Fruit fly (Drosophila melanogaster) whole organism, wandering third instar larva: Measurements from ENCODE around the gene Atg2.
A peak's percentile ranks its signal among the peaks of the same experiment; 100 is the strongest.

Experiments used
- CG32264 ChIP-seq: fragments of 200-800 bp; sonication (Bioruptor generic); optimal IDR thresholded peaks from 2 replicates; lab custom pipeline; 2016; ENCODE audit warnings: missing biosample characterization, missing genetic modification characterization
- Dfd ChIP-seq: fragments of >200 bp; optimal IDR thresholded peaks from 2 replicates; lab custom pipeline; 2017; ENCODE audit warnings: missing biosample characterization, missing genetic modification characterization
- HLH106 ChIP-seq: fragments of 200-800 bp; optimal IDR thresholded peaks from 3 replicates; lab custom pipeline; 2019; ENCODE audit warnings: missing biosample characterization, mild to moderate bottlenecking, missing genetic modification characterization, moderate library complexity
- Hnf4 ChIP-seq: fragments of 200-800 bp; sonication (Bioruptor generic); optimal IDR thresholded peaks from 2 replicates; lab custom pipeline; 2016; ENCODE audit warnings: missing biosample characterization, mild to moderate bottlenecking, missing genetic modification characterization
- OdsH ChIP-seq: fragments of 200-800 bp; sonication (Bioruptor generic); optimal IDR thresholded peaks from 2 replicates; lab custom pipeline; 2016; ENCODE audit warnings: missing biosample characterization, mild to moderate bottlenecking, missing genetic modification characterization
- foxo ChIP-seq, 2 experiments: fragments of 200-800 bp; sonication (Bioruptor generic); optimal IDR thresholded peaks; 2 replicates in 1 of 2; 3 replicates in 1 of 2; lab custom pipeline; 2016 to 2017; ENCODE audit warnings: missing biosample characterization in 2 of 2, missing genetic modification characterization in 2 of 2
- fru ChIP-seq: fragments of 200-800 bp; sonication (Bioruptor generic); optimal IDR thresholded peaks from 3 replicates; lab custom pipeline; 2016; ENCODE audit warnings: missing biosample characterization, mild to moderate bottlenecking, missing genetic modification characterization
- lola ChIP-seq: fragments of >200 bp; optimal IDR thresholded peaks from 2 replicates; lab custom pipeline; 2017; ENCODE audit warnings: missing biosample characterization, missing genetic modification characterization
- pan ChIP-seq: fragments of >200 bp; optimal IDR thresholded peaks from 2 replicates; lab custom pipeline; 2017
- usp ChIP-seq: fragments of >200 bp; optimal IDR thresholded peaks from 2 replicates; lab custom pipeline; 2017; ENCODE audit warnings: missing biosample characterization, missing genetic modification characterization

DNA sequence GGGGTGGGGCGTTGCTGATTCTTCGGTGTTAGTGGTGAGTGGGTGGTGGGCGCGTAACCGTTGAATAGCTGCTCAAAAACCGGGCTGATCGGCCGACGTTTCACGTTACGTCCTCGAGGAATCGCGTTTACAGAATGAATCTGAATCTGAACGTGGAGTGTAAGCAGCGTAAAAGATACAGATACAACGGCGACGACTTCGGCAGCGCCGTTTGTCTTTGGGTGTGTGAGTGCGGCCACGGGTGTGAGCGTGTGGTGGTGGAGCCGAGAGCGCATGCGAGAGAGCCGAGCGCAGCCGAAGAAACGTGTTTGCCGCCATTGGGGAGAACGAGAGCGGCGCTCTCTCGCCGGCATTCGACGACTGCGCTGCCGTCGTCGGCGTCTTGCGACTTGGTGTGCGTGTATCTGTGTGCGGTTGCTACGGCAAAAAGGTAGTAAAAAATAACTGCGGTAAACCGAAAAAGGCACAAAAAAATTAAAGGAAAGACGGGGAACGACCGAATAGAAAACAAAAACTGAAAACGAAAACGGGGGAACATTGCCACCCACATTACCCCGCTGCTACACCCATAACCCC, 46.9 kb downstream of the Atg2 start:
- no peak for TF ChIP-seq pan
- TF ChIP-seq fru (GFP tag; lab: Kevin White, UChicago) = peak; percentile 58
- peak; percentile 25 for TF ChIP-seq OdsH (GFP tag; lab: Kevin White, UChicago)
- peak; percentile 9 for TF ChIP-seq CG32264
- no peak for TF ChIP-seq Hnf4 (GFP tag; lab: Kevin White, UChicago)
- no peak for TF ChIP-seq lola
- TF ChIP-seq usp (GFP tag; lab: Kevin White, UChicago) = no peak
- no peak for TF ChIP-seq Dfd (GFP tag; lab: Kevin White, UChicago)
- TF ChIP-seq HLH106 (tag; lab: Kevin White, UChicago) = no peak
- peak; percentile 2 to 11 for TF ChIP-seq foxo (GFP tag; optimal IDR thresholded peaks at IDR 0.05; lab: Kevin White, UChicago)
